Worm (Caenorhabditis elegans) whole organism, L4 larva: Measurements from ENCODE around the gene F58H1.3.
A peak's percentile ranks its signal among the peaks of the same experiment; 100 is the strongest.

Experiments
- D1046.2 ChIP-seq: fragments of 200-800 bp; sonication (Bioruptor generic); IDR thresholded peaks from 2 replicates; pipeline ENCODE4 v1.3.6; 2022; ENCODE audit warnings: missing genetic modification characterization, missing compliant biosample characterization
- F37D6.2 ChIP-seq: sonication (generic microtip); optimal IDR thresholded peaks from 2 replicates; lab custom pipeline; 2016; ENCODE audit warnings: mild to moderate bottlenecking, missing genetic modification characterization, missing compliant biosample characterization
- F44E2.7 ChIP-seq: fragments of 200-800 bp; sonication (Bioruptor generic); IDR thresholded peaks from 2 replicates; pipeline ENCODE4 v2.1.2; 2022; ENCODE audit warnings: missing genetic modification characterization, missing compliant biosample characterization
- T20F7.1 ChIP-seq: fragments of 200-800 bp; sonication (Bioruptor generic); optimal IDR thresholded peaks from 2 replicates; lab custom pipeline; 2018; ENCODE audit warnings: mild to moderate bottlenecking, missing genetic modification characterization, missing compliant biosample characterization
- T26A8.4 ChIP-seq: fragments of 200-800 bp; sonication (Bioruptor generic); IDR thresholded peaks from 2 replicates; pipeline ENCODE4 v1.3.6; 2022; ENCODE audit warnings: missing genetic modification characterization, missing compliant biosample characterization
- Y75B8A.6 ChIP-seq: fragments of 200-800 bp; sonication (Bioruptor generic); IDR thresholded peaks from 2 replicates; pipeline ENCODE4 v1.3.6; 2022; ENCODE audit warnings: missing genetic modification reagents, missing genetic modification characterization, missing compliant biosample characterization
- ZK546.5 ChIP-seq, 2 experiments: sonication (generic microtip); optimal IDR thresholded peaks; 2 replicates each; lab custom pipeline; 2017; ENCODE audit warnings: missing biosample characterization in 2 of 2, missing genetic modification characterization in 2 of 2
- ama-1 ChIP-seq: fragments of 150-350 bp; optimal IDR thresholded peaks from 2 replicates; lab custom pipeline; 2014; ENCODE audit warnings: inconsistent platforms, mixed read lengths
- attf-4 ChIP-seq: sonication (generic microtip); optimal IDR thresholded peaks from 3 replicates; lab custom pipeline; 2017; ENCODE audit warnings: missing biosample characterization, missing genetic modification characterization
- ceh-28 ChIP-seq: fragments of 150-350 bp; optimal IDR thresholded peaks from 2 replicates; lab custom pipeline; 2014; ENCODE audit warnings: missing biosample characterization, missing genetic modification reagents, missing genetic modification characterization
- ceh-32 ChIP-seq: sonication (generic microtip); optimal IDR thresholded peaks from 2 replicates; lab custom pipeline; 2016; ENCODE audit warnings: mild to moderate bottlenecking, missing genetic modification characterization, missing compliant biosample characterization; ENCODE audit not compliant: poor library complexity
- ceh-44 ChIP-seq: fragments of 200-800 bp; sonication (Bioruptor generic); IDR thresholded peaks from 2 replicates; pipeline ENCODE4 v1.3.6; 2022; ENCODE audit warnings: missing genetic modification reagents, missing genetic modification characterization, missing compliant biosample characterization
- ces-1 ChIP-seq: fragments of 150-350 bp; sonication (generic microtip); optimal IDR thresholded peaks from 4 replicates; lab custom pipeline; 2014; ENCODE audit warnings: missing biosample characterization, missing genetic modification reagents, missing genetic modification characterization
- cey-2 ChIP-seq: sonication (generic microtip); optimal IDR thresholded peaks from 3 replicates; lab custom pipeline; 2017; ENCODE audit warnings: missing genetic modification characterization, mild to moderate bottlenecking, missing compliant biosample characterization, antibody characterized with exemption, borderline replicate concordance; ENCODE audit not compliant: insufficient read depth
- daf-12 ChIP-seq: fragments of 150-350 bp; optimal IDR thresholded peaks from 2 replicates; lab custom pipeline; 2014; ENCODE audit warnings: missing biosample characterization, missing genetic modification reagents, missing genetic modification characterization
- daf-19 ChIP-seq: fragments of 200-800 bp; sonication (Bioruptor generic); conservative IDR thresholded peaks from 2 replicates; pipeline ENCODE4 v1.3.6; 2022; ENCODE audit warnings: missing genetic modification characterization, missing compliant biosample characterization
- duxl-1 ChIP-seq: sonication (generic microtip); optimal IDR thresholded peaks from 2 replicates; lab custom pipeline; 2016; ENCODE audit warnings: mild to moderate bottlenecking, missing genetic modification characterization, moderate library complexity, missing compliant biosample characterization; ENCODE audit not compliant: poor library complexity
- egl-27 ChIP-seq: sonication (generic microtip); optimal IDR thresholded peaks from 3 replicates; lab custom pipeline; 2017; ENCODE audit warnings: missing biosample characterization, missing genetic modification reagents, missing genetic modification characterization
- egl-43 ChIP-seq: fragments of 200-800 bp; sonication (Bioruptor generic); IDR thresholded peaks from 2 replicates; pipeline ENCODE4 v1.3.6; 2022; ENCODE audit warnings: missing genetic modification reagents, missing genetic modification characterization, missing compliant biosample characterization
- gei-8 ChIP-seq: fragments of 200-800 bp; sonication (Bioruptor generic); optimal IDR thresholded peaks from 2 replicates; lab custom pipeline; 2018; ENCODE audit warnings: mild to moderate bottlenecking, missing genetic modification characterization, missing compliant biosample characterization
- hif-1 ChIP-seq, 2 experiments: sonication (generic microtip); optimal IDR thresholded peaks; 2 replicates each; lab custom pipeline; 2016 to 2017; ENCODE audit warnings: missing compliant biosample characterization in 2 of 2, missing genetic modification characterization in 2 of 2, missing genetic modification reagents in 2 of 2, missing genotype in 2 of 2, mild to moderate bottlenecking in 1 of 2
- jun-1 ChIP-seq: fragments of 150-350 bp; optimal IDR thresholded peaks from 2 replicates; lab custom pipeline; 2014; ENCODE audit warnings: missing biosample characterization, missing genetic modification reagents, missing genetic modification characterization
- lim-7 ChIP-seq: fragments of 200-800 bp; sonication (Bioruptor generic); IDR thresholded peaks from 2 replicates; pipeline ENCODE4 v1.3.6; 2022; ENCODE audit warnings: missing genetic modification characterization, missing compliant biosample characterization
- lin-15B ChIP-seq: fragments of 150-350 bp; sonication (generic microtip); optimal IDR thresholded peaks from 3 replicates; lab custom pipeline; 2014; ENCODE audit warnings: missing biosample characterization, missing genetic modification characterization
- lin-38 ChIP-seq: fragments of 200-800 bp; sonication (Bioruptor generic); IDR thresholded peaks from 2 replicates; pipeline ENCODE4 v1.3.6; 2022; ENCODE audit warnings: missing genetic modification reagents, missing genetic modification characterization, missing compliant biosample characterization
- madf-5 ChIP-seq, 2 experiments: fragments of 200-800 bp; sonication (Bioruptor generic); IDR thresholded peaks; 2 replicates each; pipeline ENCODE4 v1.3.6; 2022; ENCODE audit warnings: missing compliant biosample characterization in 2 of 2, missing genetic modification characterization in 2 of 2
- nhr-10 ChIP-seq: fragments of 150-350 bp; optimal IDR thresholded peaks from 2 replicates; lab custom pipeline; 2014; ENCODE audit warnings: missing biosample characterization, missing genetic modification characterization
- nhr-11 ChIP-seq: fragments of 150-350 bp; optimal IDR thresholded peaks from 2 replicates; lab custom pipeline; 2014; ENCODE audit warnings: missing biosample characterization, missing genetic modification characterization
- nhr-111 ChIP-seq: fragments of 200-800 bp; sonication (Bioruptor generic); optimal IDR thresholded peaks from 2 replicates; lab custom pipeline; 2018; ENCODE audit warnings: mild to moderate bottlenecking, missing genetic modification characterization, missing compliant biosample characterization
- nhr-25 ChIP-seq: sonication (generic microtip); optimal IDR thresholded peaks from 2 replicates; lab custom pipeline; 2017; ENCODE audit warnings: missing genetic modification characterization, mild to moderate bottlenecking, missing compliant biosample characterization, antibody characterized with exemption, moderate library complexity, borderline replicate concordance; ENCODE audit not compliant: insufficient read depth
- nhr-28 ChIP-seq: fragments of 150-350 bp; optimal IDR thresholded peaks from 2 replicates; lab custom pipeline; 2014; ENCODE audit warnings: missing biosample characterization, missing genetic modification characterization
- nhr-41 ChIP-seq: fragments of 200-800 bp; sonication (Bioruptor generic); IDR thresholded peaks from 2 replicates; pipeline ENCODE4 v1.3.6; 2022; ENCODE audit warnings: missing genetic modification reagents, missing genetic modification characterization, missing compliant biosample characterization
- nhr-42 ChIP-seq: fragments of 200-800 bp; sonication (Bioruptor generic); IDR thresholded peaks from 2 replicates; pipeline ENCODE4 v1.3.6; 2022; ENCODE audit warnings: missing genetic modification characterization, missing compliant biosample characterization
- nhr-48 ChIP-seq: sonication (generic microtip); optimal IDR thresholded peaks from 2 replicates; lab custom pipeline; 2016; ENCODE audit warnings: mild to moderate bottlenecking, missing genetic modification characterization, missing compliant biosample characterization
- nhr-6 ChIP-seq: fragments of 150-350 bp; optimal IDR thresholded peaks from 2 replicates; lab custom pipeline; 2014; ENCODE audit warnings: missing biosample characterization, missing genetic modification characterization
- nhr-76 ChIP-seq: fragments of 150-350 bp; optimal IDR thresholded peaks from 2 replicates; lab custom pipeline; 2014; ENCODE audit warnings: missing biosample characterization, missing genetic modification characterization
- pha-4 ChIP-seq, 2 experiments: fragments of 150-350 bp in 1 of 2; fragments of 200-800 bp in 1 of 2; sonication (Bioruptor generic) in 1 of 2; IDR thresholded peaks in 1 of 2; optimal IDR thresholded peaks in 1 of 2; 2 replicates each; pipeline versions ENCODE4 v1.3.6 to Lab custom; 2014 to 2022; ENCODE audit warnings: missing genetic modification characterization in 2 of 2, missing genetic modification reagents in 2 of 2, missing biosample characterization in 1 of 2, missing compliant biosample characterization in 1 of 2
- php-3 ChIP-seq: fragments of 200-800 bp; sonication (Bioruptor generic); IDR thresholded peaks from 2 replicates; pipeline ENCODE4 v1.3.6; 2022; ENCODE audit warnings: missing genetic modification reagents, missing genetic modification characterization, missing compliant biosample characterization
- pqm-1 ChIP-seq: sonication (generic microtip); optimal IDR thresholded peaks from 2 replicates; lab custom pipeline; 2017; ENCODE audit warnings: missing biosample characterization, missing genetic modification characterization
- saeg-2 ChIP-seq: fragments of 200-800 bp; sonication (Bioruptor generic); IDR thresholded peaks from 2 replicates; pipeline ENCODE4 v1.3.6; 2022; ENCODE audit warnings: missing genetic modification reagents, missing genetic modification characterization, missing compliant biosample characterization
- set-16 ChIP-seq: fragments of 200-800 bp; sonication (Bioruptor generic); IDR thresholded peaks from 2 replicates; pipeline ENCODE4 v1.3.6; 2022; ENCODE audit warnings: missing genetic modification reagents, missing genetic modification characterization, missing compliant biosample characterization
- spr-3 ChIP-seq: fragments of 200-800 bp; sonication (Bioruptor generic); optimal IDR thresholded peaks from 2 replicates; lab custom pipeline; 2018; ENCODE audit warnings: mild to moderate bottlenecking, missing genetic modification characterization, missing compliant biosample characterization
- tag-97 ChIP-seq: fragments of 200-800 bp; sonication (Bioruptor generic); IDR thresholded peaks from 2 replicates; pipeline ENCODE4 v1.3.6; 2022; ENCODE audit warnings: missing genetic modification characterization, missing compliant biosample characterization
- unc-130 ChIP-seq: sonication (generic microtip); optimal IDR thresholded peaks from 2 replicates; lab custom pipeline; 2016; ENCODE audit warnings: missing genetic modification reagents, missing genetic modification characterization, missing compliant biosample characterization
- unc-62 ChIP-seq, 3 experiments: fragments of 150-350 bp in 1 of 3; sonication (generic microtip); optimal IDR thresholded peaks in 2 of 3; peaks in 1 of 3; 1 replicate in 1 of 3; 2 replicates in 2 of 3; lab custom pipeline; 2014 to 2017; ENCODE audit warnings: missing biosample characterization in 3 of 3, missing genetic modification characterization in 3 of 3, missing genetic modification reagents in 3 of 3, missing genotype in 1 of 3
- zfp-2 ChIP-seq: sonication (generic microtip); optimal IDR thresholded peaks from 2 replicates; lab custom pipeline; 2016; ENCODE audit warnings: mild to moderate bottlenecking, missing genetic modification characterization, missing compliant biosample characterization
- ztf-11 ChIP-seq: fragments of 150-350 bp; optimal IDR thresholded peaks from 2 replicates; lab custom pipeline; 2014; ENCODE audit warnings: missing biosample characterization, missing genetic modification characterization

The F58H1.3 gene

DNA sequence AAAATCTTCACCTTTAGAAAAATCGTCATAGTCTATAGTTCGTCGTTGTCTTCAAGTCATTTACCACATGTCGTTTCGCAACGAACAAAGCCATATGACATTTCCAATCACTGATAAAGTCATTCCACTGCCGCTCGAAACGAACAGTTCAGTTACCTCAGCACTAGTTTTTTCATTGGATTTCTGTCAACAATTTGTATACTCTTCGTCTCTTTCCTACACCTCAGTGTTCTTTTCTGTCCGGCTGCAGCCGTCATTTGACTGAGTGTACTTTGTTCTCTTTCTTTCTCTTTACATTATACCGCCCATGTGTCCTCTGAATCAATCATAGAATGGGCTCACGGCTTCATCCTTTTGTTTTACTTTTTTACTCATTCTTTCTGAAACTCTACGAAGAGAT is 12.5 kb upstream of the F58H1.3 start (continued):
- TF ChIP-seq lin-38 (GFP tag; lab: Robert Waterston, UW) = no peak
- no peak for TF ChIP-seq daf-19 (GFP tag; lab: Robert Waterston, UW)
- no peak for TF ChIP-seq lin-15B (tag; lab: Kevin White, UChicago)
- no peak for TF ChIP-seq jun-1 (tag; lab: Kevin White, UChicago)
- TF ChIP-seq lim-7 = no peak
- TF ChIP-seq ces-1 (GFP tag; lab: Kevin White, UChicago) = no peak
- TF ChIP-seq cey-2 (tag; lab: Kevin White, UChicago) = no peak
- peak; percentile 36 for TF ChIP-seq pqm-1 (tag; lab: Kevin White, UChicago)
- TF ChIP-seq ztf-11 (tag; lab: Kevin White, UChicago) = no peak
- no peak for TF ChIP-seq ceh-32
- TF ChIP-seq nhr-6 (tag; lab: Kevin White, UChicago) = no peak

DNA sequence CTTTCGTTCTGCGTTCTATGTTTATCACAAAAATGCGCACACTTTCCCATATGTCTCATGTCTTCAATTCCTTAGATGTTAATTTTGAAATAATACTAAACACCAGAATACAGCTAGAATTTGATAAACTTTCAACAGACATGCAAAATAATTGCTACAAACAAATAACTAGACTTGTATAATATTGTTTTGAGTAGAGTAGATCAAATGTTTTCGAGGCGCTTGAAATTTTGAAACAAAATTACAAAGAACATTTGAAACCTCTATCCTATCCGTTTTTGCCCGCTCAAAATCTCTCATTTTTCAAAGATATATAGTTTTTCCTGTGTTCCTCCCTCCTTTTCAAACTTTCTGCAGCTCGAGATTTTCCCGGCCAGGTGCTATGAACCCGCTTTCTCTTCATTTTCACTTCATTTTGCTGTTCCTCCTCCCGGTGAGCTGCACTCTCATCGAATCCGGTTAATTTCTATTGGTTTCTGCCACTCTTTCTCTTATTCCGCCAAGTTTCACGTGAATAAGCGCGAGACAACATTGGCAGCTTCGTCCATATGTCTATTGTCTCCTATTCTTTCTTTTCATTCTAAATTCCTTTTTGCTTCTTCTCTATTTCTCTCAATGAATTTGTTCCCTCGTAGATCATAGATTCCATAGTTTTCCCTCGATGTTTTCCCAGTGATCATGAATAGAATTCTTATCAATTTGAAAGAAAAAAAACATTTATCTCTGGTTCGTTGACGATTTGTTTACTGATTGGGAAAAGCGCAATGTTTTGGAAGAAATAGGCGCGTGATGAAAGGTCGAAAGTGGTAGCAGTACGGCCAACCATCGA is 11.9 kb upstream of the F58H1.3 start:
- TF ChIP-seq duxl-1 (tag; lab: Kevin White, UChicago) (no peak), nhr-76 (tag; lab: Kevin White, UChicago) (no peak), F37D6.2 (no peak), ama-1 (lab: Kevin White, UChicago) (peak; percentile 66), unc-130 (GFP tag; lab: Kevin White, UChicago) (no peak), php-3 (GFP tag; lab: Robert Waterston, UW) (no peak), egl-27 (tag; lab: Kevin White, UChicago) (no peak), T26A8.4 (GFP tag; lab: Robert Waterston, UW) (no peak), spr-3 (no peak), ceh-44 (GFP tag; lab: Robert Waterston, UW) (no peak), daf-19 (GFP tag; lab: Robert Waterston, UW) (no peak), nhr-111 (GFP tag; lab: Kevin White, UChicago) (no peak), nhr-42 (GFP tag; lab: Robert Waterston, UW) (no peak), saeg-2 (GFP tag; lab: Robert Waterston, UW) (no peak), nhr-48 (tag; lab: Kevin White, UChicago) (no peak), egl-43 (GFP tag; lab: Robert Waterston, UW) (no peak), gei-8 (GFP tag; lab: Kevin White, UChicago) (no peak), nhr-28 (tag; lab: Kevin White, UChicago) (peak; percentile 71), madf-5 (GFP tag; IDR thresholded peaks at IDR 0.05; lab: Robert Waterston, UW) (no peak), attf-4 (tag; lab: Kevin White, UChicago) (no peak), hif-1 (tag; optimal IDR thresholded peaks at IDR 0.05; lab: Kevin White, UChicago) (no peak), D1046.2 (no peak), Y75B8A.6 (GFP tag; lab: Robert Waterston, UW) (no peak), tag-97 (GFP tag; lab: Robert Waterston, UW) (no peak), nhr-11 (tag; lab: Kevin White, UChicago) (peak; percentile 62), pha-4 (GFP tag; IDR thresholded peaks at IDR 0.05; lab: Robert Waterston, UW) (no peak), pha-4 (tag; optimal IDR thresholded peaks at IDR 0.05; lab: Kevin White, UChicago) (no peak), ZK546.5 (tag; optimal IDR thresholded peaks at IDR 0.05; lab: Kevin White, UChicago) (no peak), F44E2.7 (no peak), unc-62 (GFP tag; optimal IDR thresholded peaks at IDR 0.05 in 1 of 2; lab: Kevin White, UChicago) (peak in 1 of 2 experiments; percentile 36), unc-62 (tag; optimal IDR thresholded peaks at IDR 0.05; lab: Kevin White, UChicago) (no peak), ceh-32 (no peak), set-16 (no peak), nhr-41 (GFP tag; lab: Robert Waterston, UW) (no peak), nhr-25 (tag; lab: Kevin White, UChicago) (no peak), ceh-28 (no peak), T20F7.1 (no peak), daf-12 (no peak), zfp-2 (no peak), nhr-10 (tag; lab: Kevin White, UChicago) (no peak)
